Fruit fly (Drosophila melanogaster) whole organism, embryonic: Measurements from ENCODE around the gene ssp.
A peak's percentile ranks its signal among the peaks of the same experiment; 100 is the strongest.

Source experiments
- Atf6 ChIP-seq: fragments of 200-800 bp; sonication (Bioruptor generic); IDR thresholded peaks from 2 replicates; pipeline ENCODE4 v1.3.6; 2022; ENCODE audit warnings: missing biosample characterization, missing genetic modification characterization
- CG10147 ChIP-seq: fragments of 200-800 bp; sonication (Bioruptor generic); optimal IDR thresholded peaks from 2 replicates; lab custom pipeline; 2019; ENCODE audit warnings: missing biosample characterization, mild to moderate bottlenecking, missing genetic modification characterization, moderate library complexity
- CG12236 ChIP-seq: fragments of 200-800 bp; sonication (Bioruptor generic); optimal IDR thresholded peaks from 2 replicates; lab custom pipeline; 2016; ENCODE audit warnings: missing biosample characterization, missing genetic modification characterization
- CG12299 ChIP-seq: fragments of 200-800 bp; sonication (Bioruptor generic); optimal IDR thresholded peaks from 2 replicates; lab custom pipeline; 2018; ENCODE audit warnings: missing biosample characterization, mild to moderate bottlenecking, missing genetic modification characterization
- CG1233 ChIP-seq: fragments of 200-800 bp; sonication (Bioruptor generic); optimal IDR thresholded peaks from 4 replicates; lab custom pipeline; 2018; ENCODE audit warnings: missing biosample characterization, mild to moderate bottlenecking, missing genetic modification characterization
- CG12769 ChIP-seq: fragments of 200-800 bp; sonication (Bioruptor generic); optimal IDR thresholded peaks from 2 replicates; lab custom pipeline; 2019; ENCODE audit warnings: missing biosample characterization, mild to moderate bottlenecking, missing genetic modification characterization, moderate library complexity
- CG15514 ChIP-seq: fragments of 200-800 bp; sonication (Bioruptor generic); optimal IDR thresholded peaks from 3 replicates; lab custom pipeline; 2017; ENCODE audit warnings: missing biosample characterization, missing genetic modification characterization, mild to moderate bottlenecking, moderate library complexity, missing genetic modification reagents
- CG16779 ChIP-seq: fragments of 200-800 bp; sonication (Bioruptor generic); IDR thresholded peaks from 2 replicates; pipeline ENCODE4 v1.3.6; 2022; ENCODE audit warnings: missing biosample characterization, missing genetic modification characterization
- CG17361 ChIP-seq: fragments of 200-800 bp; sonication (Bioruptor generic); IDR thresholded peaks from 3 replicates; pipeline ENCODE4 v1.3.6; 2022; ENCODE audit warnings: missing biosample characterization, missing genetic modification characterization
- CG17385 ChIP-seq: fragments of 200-800 bp; sonication (Bioruptor generic); optimal IDR thresholded peaks from 3 replicates; lab custom pipeline; 2018; ENCODE audit warnings: missing biosample characterization, mild to moderate bottlenecking, missing genetic modification characterization
- CG17802 ChIP-seq: fragments of 200-800 bp; sonication (Bioruptor generic); optimal IDR thresholded peaks from 2 replicates; lab custom pipeline; 2018; ENCODE audit warnings: missing biosample characterization, mild to moderate bottlenecking, missing genetic modification characterization, moderate library complexity
- CG1792 ChIP-seq: fragments of 200-800 bp; sonication (Bioruptor generic); optimal IDR thresholded peaks from 2 replicates; lab custom pipeline; 2016; ENCODE audit warnings: missing biosample characterization, missing genetic modification characterization
- CG7745 ChIP-seq: fragments of 200-800 bp; sonication (Bioruptor generic); optimal IDR thresholded peaks from 2 replicates; lab custom pipeline; 2018; ENCODE audit warnings: missing biosample characterization, mild to moderate bottlenecking, missing genetic modification characterization, moderate library complexity
- CG9797 ChIP-seq: fragments of 200-800 bp; sonication (Bioruptor generic); optimal IDR thresholded peaks from 3 replicates; lab custom pipeline; 2018; ENCODE audit warnings: missing biosample characterization, mild to moderate bottlenecking, missing genetic modification characterization
- CG9876 ChIP-seq: fragments of 200-800 bp; sonication (Bioruptor generic); optimal IDR thresholded peaks from 2 replicates; lab custom pipeline; 2016; ENCODE audit warnings: missing biosample characterization, missing genetic modification characterization
- Camta ChIP-seq: fragments of 200-800 bp; sonication (Bioruptor generic); optimal IDR thresholded peaks from 2 replicates; lab custom pipeline; 2016; ENCODE audit warnings: missing biosample characterization, missing genetic modification characterization
- Doc3 ChIP-seq: fragments of 200-800 bp; sonication (Bioruptor generic); IDR thresholded peaks from 3 replicates; pipeline ENCODE4 v1.3.6; 2022; ENCODE audit warnings: missing biosample characterization, missing genetic modification characterization; ENCODE audit not compliant: partially characterized antibody
- Drgx ChIP-seq: fragments of 200-800 bp; sonication (Bioruptor generic); IDR thresholded peaks from 2 replicates; pipeline ENCODE4 v1.3.6; 2022; ENCODE audit warnings: missing biosample characterization, missing genetic modification characterization
- Fer3 ChIP-seq: fragments of 200-800 bp; sonication (Bioruptor generic); optimal IDR thresholded peaks from 2 replicates; lab custom pipeline; 2018; ENCODE audit warnings: missing biosample characterization, mild to moderate bottlenecking, missing genetic modification characterization, moderate library complexity
- HLH3B ChIP-seq: fragments of 200-800 bp; sonication (Bioruptor generic); IDR thresholded peaks from 2 replicates; pipeline ENCODE4 v1.3.6; 2022; ENCODE audit warnings: missing biosample characterization, missing genetic modification characterization
- HLH54F ChIP-seq: fragments of 200-800 bp; sonication (Bioruptor generic); optimal IDR thresholded peaks from 3 replicates; lab custom pipeline; 2016; ENCODE audit warnings: missing biosample characterization, missing genetic modification characterization
- Hsf ChIP-seq: fragments of 200-800 bp; sonication (Bioruptor generic); optimal IDR thresholded peaks from 3 replicates; lab custom pipeline; 2016; ENCODE audit warnings: missing biosample characterization, missing genetic modification characterization
- Mrtf ChIP-seq: fragments of 200-800 bp; sonication (Bioruptor generic); IDR thresholded peaks from 3 replicates; pipeline ENCODE4 v1.3.6; 2022; ENCODE audit warnings: missing biosample characterization, missing genetic modification characterization
- Myb ChIP-seq: fragments of 200-800 bp; sonication (Bioruptor generic); optimal IDR thresholded peaks from 2 replicates; lab custom pipeline; 2016; ENCODE audit warnings: missing biosample characterization, missing genetic modification characterization
- NfI ChIP-seq: fragments of 200-800 bp; sonication (Bioruptor generic); optimal IDR thresholded peaks from 3 replicates; lab custom pipeline; 2018; ENCODE audit warnings: missing biosample characterization, mild to moderate bottlenecking, missing genetic modification characterization, moderate library complexity
- Pdp1 ChIP-seq, 2 experiments: fragments of 200-800 bp; sonication (Bioruptor generic); optimal IDR thresholded peaks; 3 replicates each; lab custom pipeline; 2016; ENCODE audit warnings: missing biosample characterization in 2 of 2, missing genetic modification characterization in 2 of 2, mild to moderate bottlenecking in 1 of 2, moderate library complexity in 1 of 2
- Rfx ChIP-seq: fragments of 200-800 bp; sonication (Bioruptor generic); IDR thresholded peaks from 2 replicates; pipeline ENCODE4 v1.3.6; 2022; ENCODE audit warnings: missing biosample characterization, missing genetic modification characterization
- Scr ChIP-seq: fragments of 200-800 bp; sonication (Bioruptor generic); IDR thresholded peaks from 2 replicates; pipeline ENCODE4 v1.3.6; 2022; ENCODE audit warnings: missing biosample characterization, missing genetic modification characterization; ENCODE audit not compliant: partially characterized antibody
- Sox102F ChIP-seq: fragments of 200-800 bp; sonication (Bioruptor generic); optimal IDR thresholded peaks from 2 replicates; lab custom pipeline; 2018; ENCODE audit warnings: missing biosample characterization, mild to moderate bottlenecking, missing genetic modification characterization, moderate library complexity
- Stat92E ChIP-seq, 3 experiments: fragments of >200 bp in 2 of 3; fragments of 200-800 bp in 1 of 3; sonication (Bioruptor generic) in 1 of 3; optimal IDR thresholded peaks; 2 replicates each; lab custom pipeline; 2017 to 2019; ENCODE audit warnings: missing biosample characterization in 3 of 3, missing genetic modification characterization in 3 of 3, mild to moderate bottlenecking in 1 of 3, moderate library complexity in 1 of 3
- abd-A ChIP-seq: fragments of 200-800 bp; sonication (Bioruptor generic); optimal IDR thresholded peaks from 3 replicates; lab custom pipeline; 2019; ENCODE audit warnings: missing biosample characterization, mild to moderate bottlenecking, missing genetic modification characterization, moderate library complexity
- ara ChIP-seq: fragments of 200-800 bp; sonication (Bioruptor generic); IDR thresholded peaks from 2 replicates; pipeline ENCODE4 v1.3.6; 2022; ENCODE audit warnings: missing biosample characterization, missing genetic modification characterization
- ato ChIP-seq: fragments of 200-800 bp; sonication (Bioruptor generic); IDR thresholded peaks from 2 replicates; pipeline ENCODE4 v1.3.6; 2022; ENCODE audit warnings: missing biosample characterization, missing genetic modification characterization; ENCODE audit not compliant: partially characterized antibody
- bbx ChIP-seq: fragments of 200-800 bp; sonication (Bioruptor generic); IDR thresholded peaks from 2 replicates; pipeline ENCODE4 v1.3.6; 2022; ENCODE audit warnings: missing biosample characterization, missing genetic modification characterization; ENCODE audit not compliant: partially characterized antibody
- chif ChIP-seq, 2 experiments: fragments of 200-800 bp; sonication (Bioruptor generic); optimal IDR thresholded peaks; 3 replicates each; lab custom pipeline; 2016; ENCODE audit warnings: missing biosample characterization in 2 of 2, missing genetic modification characterization in 2 of 2
- crol ChIP-seq: fragments of 200-800 bp; sonication (Bioruptor generic); IDR thresholded peaks from 2 replicates; pipeline ENCODE4 v1.3.6; 2022; ENCODE audit warnings: missing biosample characterization, missing genetic modification characterization
- dati ChIP-seq: fragments of 200-800 bp; sonication (Bioruptor generic); IDR thresholded peaks from 2 replicates; pipeline ENCODE4 v1.3.6; 2022; ENCODE audit warnings: missing biosample characterization, missing genetic modification characterization
- disco-r ChIP-seq: fragments of 200-800 bp; sonication (Bioruptor generic); optimal IDR thresholded peaks from 2 replicates; lab custom pipeline; 2016; ENCODE audit warnings: missing biosample characterization, missing genetic modification characterization
- ems ChIP-seq: fragments of 200-800 bp; sonication (Bioruptor generic); optimal IDR thresholded peaks from 3 replicates; lab custom pipeline; 2016; ENCODE audit warnings: missing biosample characterization, missing genetic modification characterization
- grau ChIP-seq: fragments of 200-800 bp; optimal IDR thresholded peaks from 3 replicates; lab custom pipeline; 2019; ENCODE audit warnings: missing biosample characterization, mild to moderate bottlenecking, missing genetic modification characterization, moderate library complexity
- gsb ChIP-seq: fragments of 200-800 bp; sonication (Bioruptor generic); IDR thresholded peaks from 2 replicates; pipeline ENCODE4 v1.3.6; 2022; ENCODE audit warnings: missing biosample characterization, missing genetic modification characterization
- org-1 ChIP-seq: fragments of 200-800 bp; sonication (Bioruptor generic); optimal IDR thresholded peaks from 2 replicates; lab custom pipeline; 2017; ENCODE audit warnings: missing biosample characterization, missing genetic modification characterization
- p53 ChIP-seq: fragments of 200-800 bp; sonication (Bioruptor generic); optimal IDR thresholded peaks from 2 replicates; lab custom pipeline; 2016; ENCODE audit warnings: missing biosample characterization, missing genetic modification characterization
- peb ChIP-seq: fragments of 200-800 bp; sonication (Bioruptor generic); IDR thresholded peaks from 2 replicates; pipeline ENCODE4 v1.3.6; 2022; ENCODE audit warnings: missing biosample characterization, missing genetic modification characterization
- row ChIP-seq: fragments of 200-800 bp; sonication (Bioruptor generic); IDR thresholded peaks from 3 replicates; pipeline ENCODE4 v1.3.6; 2022; ENCODE audit warnings: missing biosample characterization, missing genetic modification characterization
- schlank ChIP-seq: fragments of 200-800 bp; sonication (Bioruptor generic); optimal IDR thresholded peaks from 2 replicates; lab custom pipeline; 2018; ENCODE audit warnings: missing biosample characterization, mild to moderate bottlenecking, missing genetic modification characterization
- stc ChIP-seq: fragments of 200-800 bp; sonication (Bioruptor generic); IDR thresholded peaks from 2 replicates; pipeline ENCODE4 v1.3.6; 2022; ENCODE audit warnings: missing biosample characterization, missing genetic modification characterization
- tll ChIP-seq, 2 experiments: fragments of 200-800 bp in 1 of 2; fragments of >200 bp in 1 of 2; sonication (Bioruptor generic) in 1 of 2; optimal IDR thresholded peaks; 2 replicates each; lab custom pipeline; 2017 to 2019; ENCODE audit warnings: missing biosample characterization in 2 of 2, missing genetic modification characterization in 2 of 2, mild to moderate bottlenecking in 1 of 2, moderate library complexity in 1 of 2
- ttk ChIP-seq: fragments of 200-800 bp; sonication (Bioruptor generic); IDR thresholded peaks from 2 replicates; pipeline ENCODE4 v2.1.2; 2022; ENCODE audit warnings: missing biosample characterization, missing genetic modification characterization
- usp ChIP-seq: fragments of >200 bp; optimal IDR thresholded peaks from 2 replicates; lab custom pipeline; 2017; ENCODE audit warnings: missing biosample characterization, missing genetic modification characterization
- vfl ChIP-seq: fragments of 200-800 bp; sonication (Bioruptor generic); optimal IDR thresholded peaks from 2 replicates; lab custom pipeline; 2016; ENCODE audit warnings: missing biosample characterization, missing genetic modification characterization

ssp gene

dm6 chr3L:12136630-12137029, 18.6 kb downstream of the ssp start, which contains the start of the genes CG5645 and Atg12 (continued):
- TF ChIP-seq NfI (peak; percentile 28), CG12769 (tag; lab: Kevin White, UChicago) (no peak), vfl (peak; percentile 16), org-1 (GFP tag; lab: Kevin White, UChicago) (no peak), chif (GFP tag; optimal IDR thresholded peaks at IDR 0.05; lab: Kevin White, UChicago) (peak in 1 of 2 experiments; percentile 1), Myb (GFP tag; lab: Kevin White, UChicago) (peak; percentile 9), CG1792 (no peak), CG9797 (GFP tag; lab: Kevin White, UChicago) (no peak), grau (tag; lab: Kevin White, UChicago) (peak; percentile 62), CG15514 (GFP tag; lab: Kevin White, UChicago) (peak; percentile 73), CG12299 (tag; lab: Kevin White, UChicago) (peak; percentile 60), Stat92E (GFP tag; optimal IDR thresholded peaks at IDR 0.05; lab: Kevin White, UChicago) (no peak), CG12236 (no peak), ara (GFP tag; lab: Robert Waterston, UW) (no peak; the same call in 1 of the 2 replicates), Camta (GFP tag; lab: Kevin White, UChicago) (no peak), ato (GFP tag; lab: Robert Waterston, UW) (peak; percentile 17; the same call in 1 of the 2 replicates), tll (GFP tag; optimal IDR thresholded peaks at IDR 0.05; lab: Kevin White, UChicago) (no peak), Sox102F (GFP tag; lab: Kevin White, UChicago) (peak; percentile 63), dati (no peak), disco-r (no peak), crol (GFP tag; lab: Robert Waterston, UW) (no peak), p53 (no peak), Drgx (GFP tag; lab: Robert Waterston, UW) (no peak), usp (GFP tag; lab: Kevin White, UChicago) (no peak), CG16779 (no peak), CG1233 (GFP tag; lab: Kevin White, UChicago) (no peak), CG17802 (tag; lab: Kevin White, UChicago) (no peak), CG17361 (peak; percentile 51; the same call in 2 of the 3 replicates), CG10147 (GFP tag; lab: Kevin White, UChicago) (peak; percentile 10), CG17385 (GFP tag; lab: Kevin White, UChicago) (peak; percentile 37), HLH54F (GFP tag; lab: Kevin White, UChicago) (no peak), stc (no peak), Atf6 (GFP tag; lab: Robert Waterston, UW) (peak; percentile 61; the same call in 1 of the 2 replicates), row (GFP tag; lab: Robert Waterston, UW) (peak; percentile 88), peb (GFP tag; lab: Robert Waterston, UW) (no peak), Fer3 (tag; lab: Kevin White, UChicago) (peak; percentile 64), gsb (no peak), bbx (GFP tag; lab: Robert Waterston, UW) (peak; percentile 71), ems (GFP tag; lab: Kevin White, UChicago) (no peak), abd-A (tag; lab: Kevin White, UChicago) (no peak), Scr (GFP tag; lab: Robert Waterston, UW) (peak; percentile 89), Pdp1 (GFP tag; optimal IDR thresholded peaks at IDR 0.05; lab: Kevin White, UChicago) (peak in 1 of 2 experiments; percentile 28), Doc3 (GFP tag; lab: Robert Waterston, UW) (peak; percentile 88), HLH3B (peak; percentile 66), Hsf (GFP tag; lab: Kevin White, UChicago) (peak; percentile 4), schlank (tag; lab: Kevin White, UChicago) (no peak), Rfx (GFP tag; lab: Robert Waterston, UW) (peak; percentile 69; the same call in 1 of the 2 replicates), Mrtf (GFP tag; lab: Robert Waterston, UW) (no peak), ttk (GFP tag; lab: Robert Waterston, UW) (0 out of 2 replicates have a peak, but pooled peaks have one; percentile 10), CG7745 (tag; lab: Kevin White, UChicago) (no peak), CG9876 (GFP tag; lab: Kevin White, UChicago) (no peak)
